Worm (Caenorhabditis elegans) whole organism, L1 larva: ENCODE measurements around the gene erd-2.2.

Experiments used
- C16A3.4 ChIP-seq: fragments of 150-350 bp; optimal IDR thresholded peaks from 2 replicates; lab custom pipeline; 2014; ENCODE audit warnings: missing biosample characterization, missing genetic modification characterization
- F16B12.6 ChIP-seq: fragments of 150-350 bp; optimal IDR thresholded peaks from 2 replicates; lab custom pipeline; 2014; ENCODE audit warnings: missing biosample characterization, missing genetic modification characterization
- aly-2 ChIP-seq: fragments of 150-350 bp; optimal IDR thresholded peaks from 2 replicates; lab custom pipeline; 2014; ENCODE audit warnings: missing biosample characterization, missing genetic modification characterization
- ceh-63 ChIP-seq: fragments of 200-800 bp; sonication (Bioruptor generic); optimal IDR thresholded peaks from 2 replicates; lab custom pipeline; 2018; ENCODE audit warnings: mild to moderate bottlenecking, missing genetic modification characterization, missing compliant biosample characterization
- ceh-8 ChIP-seq: fragments of 200-800 bp; sonication (Bioruptor generic); optimal IDR thresholded peaks from 2 replicates; lab custom pipeline; 2018; ENCODE audit warnings: mild to moderate bottlenecking, missing genetic modification characterization, moderate library complexity, missing compliant biosample characterization
- ceh-90 ChIP-seq: sonication (generic microtip); optimal IDR thresholded peaks from 2 replicates; lab custom pipeline; 2016; ENCODE audit warnings: missing genetic modification characterization, missing compliant biosample characterization
- dpl-1 ChIP-seq, 3 experiments: fragments of 150-350 bp in 2 of 3; sonication (generic microtip) in 1 of 3; optimal IDR thresholded peaks; 2 replicates each; lab custom pipeline; 2014 to 2017; ENCODE audit warnings: missing biosample characterization in 3 of 3, missing genetic modification characterization in 3 of 3, missing genetic modification reagents in 3 of 3
- dsc-1 ChIP-seq: sonication (generic microtip); optimal IDR thresholded peaks from 2 replicates; lab custom pipeline; 2016; ENCODE audit warnings: mild to moderate bottlenecking, missing genetic modification characterization, missing compliant biosample characterization
- efl-3 ChIP-seq: fragments of 200-800 bp; sonication (Bioruptor generic); optimal IDR thresholded peaks from 2 replicates; lab custom pipeline; 2018; ENCODE audit warnings: mild to moderate bottlenecking, missing genetic modification characterization, missing compliant biosample characterization
- fkh-10 ChIP-seq: sonication (generic microtip); optimal IDR thresholded peaks from 2 replicates; lab custom pipeline; 2017; ENCODE audit warnings: missing biosample characterization, missing genetic modification reagents, missing genetic modification characterization
- fkh-4 ChIP-seq: sonication (generic microtip); optimal IDR thresholded peaks from 2 replicates; lab custom pipeline; 2016; ENCODE audit warnings: missing compliant biosample characterization, missing genetic modification characterization, borderline replicate concordance
- fos-1 ChIP-seq: fragments of 150-350 bp; optimal IDR thresholded peaks from 2 replicates; lab custom pipeline; 2014; ENCODE audit warnings: missing biosample characterization, missing genetic modification characterization
- hlh-17 ChIP-seq: fragments of 200-800 bp; sonication (Bioruptor generic); optimal IDR thresholded peaks from 2 replicates; lab custom pipeline; 2018; ENCODE audit warnings: missing genetic modification characterization, mild to moderate bottlenecking, missing compliant biosample characterization, moderate library complexity, borderline replicate concordance
- hlh-4 ChIP-seq: sonication (generic microtip); optimal IDR thresholded peaks from 2 replicates; lab custom pipeline; 2016; ENCODE audit warnings: mild to moderate bottlenecking, missing genetic modification characterization, missing compliant biosample characterization
- hpl-2 ChIP-seq: fragments of 150-350 bp; optimal IDR thresholded peaks from 2 replicates; lab custom pipeline; 2014; ENCODE audit warnings: missing biosample characterization, missing genetic modification reagents, missing genetic modification characterization
- irx-1 ChIP-seq: sonication (generic microtip); optimal IDR thresholded peaks from 2 replicates; lab custom pipeline; 2016; ENCODE audit warnings: missing genetic modification characterization, missing compliant biosample characterization
- lin-13 ChIP-seq: fragments of 150-350 bp; optimal IDR thresholded peaks from 2 replicates; lab custom pipeline; 2014; ENCODE audit warnings: missing biosample characterization, missing genetic modification reagents, missing genetic modification characterization
- lin-14 ChIP-seq: fragments of 200-800 bp; sonication (Bioruptor generic); optimal IDR thresholded peaks from 2 replicates; lab custom pipeline; 2018; ENCODE audit warnings: mild to moderate bottlenecking, missing genetic modification characterization, moderate library complexity, missing compliant biosample characterization
- lin-15B ChIP-seq: fragments of 150-350 bp; sonication (generic microtip); optimal IDR thresholded peaks from 3 replicates; lab custom pipeline; 2014; ENCODE audit warnings: missing biosample characterization, missing genetic modification characterization
- mab-9 ChIP-seq: fragments of 200-800 bp; sonication (Bioruptor generic); IDR thresholded peaks from 2 replicates; pipeline ENCODE4 v1.3.6; 2022; ENCODE audit warnings: missing genetic modification reagents, missing genetic modification characterization, missing compliant biosample characterization
- mdl-1 ChIP-seq, 2 experiments: fragments of 150-350 bp; optimal IDR thresholded peaks; 2 replicates each; lab custom pipeline; 2014 to 2017; ENCODE audit warnings: missing biosample characterization in 2 of 2, missing genetic modification characterization in 2 of 2, inconsistent platforms in 1 of 2
- mep-1 ChIP-seq: fragments of 150-350 bp; optimal IDR thresholded peaks from 2 replicates; lab custom pipeline; 2014; ENCODE audit warnings: missing biosample characterization, missing genetic modification characterization
- nhr-11 ChIP-seq: fragments of 150-350 bp; optimal IDR thresholded peaks from 2 replicates; lab custom pipeline; 2014; ENCODE audit warnings: missing biosample characterization, missing genetic modification characterization
- nhr-19 ChIP-seq: fragments of 200-800 bp; sonication (Bioruptor generic); conservative IDR thresholded peaks from 2 replicates; pipeline ENCODE4 v1.3.6; 2022; ENCODE audit warnings: missing genetic modification characterization, missing compliant biosample characterization
- nhr-20 ChIP-seq: sonication (generic microtip); optimal IDR thresholded peaks from 2 replicates; lab custom pipeline; 2016; ENCODE audit warnings: mild to moderate bottlenecking, missing genetic modification characterization, missing compliant biosample characterization
- nhr-237 ChIP-seq: fragments of 150-350 bp; optimal IDR thresholded peaks from 2 replicates; lab custom pipeline; 2014; ENCODE audit warnings: missing biosample characterization, missing genetic modification characterization
- nhr-28 ChIP-seq: fragments of 150-350 bp; optimal IDR thresholded peaks from 2 replicates; lab custom pipeline; 2014; ENCODE audit warnings: missing biosample characterization, missing genetic modification characterization
- nhr-71 ChIP-seq: sonication (generic microtip); optimal IDR thresholded peaks from 2 replicates; lab custom pipeline; 2016; ENCODE audit warnings: mild to moderate bottlenecking, missing genetic modification characterization, moderate library complexity, missing compliant biosample characterization
- nhr-85 ChIP-seq: sonication (generic microtip); peaks from one replicate; lab custom pipeline; 2016; ENCODE audit warnings: missing genetic modification characterization, inconsistent platforms, missing compliant biosample characterization
- nhr-90 ChIP-seq: sonication (generic microtip); optimal IDR thresholded peaks from 2 replicates; lab custom pipeline; 2016; ENCODE audit warnings: mild to moderate bottlenecking, missing genetic modification characterization, missing compliant biosample characterization; ENCODE audit not compliant: poor library complexity
- pag-3 ChIP-seq: sonication (generic microtip); optimal IDR thresholded peaks from 2 replicates; lab custom pipeline; 2017; ENCODE audit warnings: missing genetic modification characterization, mild to moderate bottlenecking, missing compliant biosample characterization, antibody characterized with exemption, borderline replicate concordance; ENCODE audit not compliant: insufficient read depth
- pax-3 ChIP-seq: fragments of 200-800 bp; sonication (Bioruptor generic); optimal IDR thresholded peaks from 2 replicates; lab custom pipeline; 2018; ENCODE audit warnings: mild to moderate bottlenecking, missing genetic modification characterization, moderate library complexity, missing compliant biosample characterization
- rnt-1 ChIP-seq: sonication (generic microtip); optimal IDR thresholded peaks from 2 replicates; lab custom pipeline; 2016; ENCODE audit warnings: mild to moderate bottlenecking, missing genetic modification characterization, moderate library complexity, missing compliant biosample characterization
- skn-1 ChIP-seq: fragments of 150-350 bp; optimal IDR thresholded peaks from 2 replicates; lab custom pipeline; 2014; ENCODE audit warnings: missing biosample characterization, missing genetic modification characterization
- snpc-4 ChIP-seq: fragments of 150-350 bp; optimal IDR thresholded peaks from 2 replicates; lab custom pipeline; 2014; ENCODE audit warnings: missing biosample characterization, missing genetic modification characterization
- snu-23 ChIP-seq: sonication (generic microtip); optimal IDR thresholded peaks from 2 replicates; lab custom pipeline; 2016; ENCODE audit warnings: missing genetic modification characterization, missing compliant biosample characterization
- sox-4 ChIP-seq: sonication (generic microtip); optimal IDR thresholded peaks from 2 replicates; lab custom pipeline; 2016; ENCODE audit warnings: missing genetic modification characterization, missing compliant biosample characterization
- sup-37 ChIP-seq: fragments of 200-800 bp; sonication (Bioruptor generic); optimal IDR thresholded peaks from 2 replicates; lab custom pipeline; 2018; ENCODE audit warnings: mild to moderate bottlenecking, missing genetic modification characterization, missing compliant biosample characterization
- tlp-1 ChIP-seq: fragments of 150-350 bp; optimal IDR thresholded peaks from 2 replicates; lab custom pipeline; 2014; ENCODE audit warnings: missing biosample characterization, missing genetic modification characterization
- unc-130 ChIP-seq: fragments of 150-350 bp; optimal IDR thresholded peaks from 2 replicates; lab custom pipeline; 2017; ENCODE audit warnings: missing biosample characterization, missing genetic modification characterization, inconsistent platforms
- unc-86 ChIP-seq: sonication (generic microtip); optimal IDR thresholded peaks from 2 replicates; lab custom pipeline; 2016; ENCODE audit warnings: missing genetic modification characterization, missing compliant biosample characterization
- unc-98 ChIP-seq: fragments of 200-800 bp; sonication (Bioruptor generic); IDR thresholded peaks from 2 replicates; pipeline ENCODE4 v1.3.6; 2022; ENCODE audit warnings: missing genetic modification characterization, missing compliant biosample characterization
- vab-15 ChIP-seq: sonication (generic microtip); optimal IDR thresholded peaks from 2 replicates; lab custom pipeline; 2017; ENCODE audit warnings: missing genotype, mild to moderate bottlenecking, missing genetic modification characterization, missing compliant biosample characterization
- zip-4 ChIP-seq: fragments of 200-800 bp; sonication (Bioruptor generic); optimal IDR thresholded peaks from 2 replicates; lab custom pipeline; 2018; ENCODE audit warnings: mild to moderate bottlenecking, missing genetic modification characterization, moderate library complexity, missing compliant biosample characterization
- ztf-4 ChIP-seq: fragments of 150-350 bp; optimal IDR thresholded peaks from 2 replicates; lab custom pipeline; 2014; ENCODE audit warnings: missing biosample characterization, missing genetic modification characterization

Gene erd-2.2

ce11 chrIII:5871760-5872159 lies 35.1 kb upstream of the erd-2.2 start, which contains the start of the genes F01F1.11 and F01F1.3 (continued):
- TF ChIP-seq hlh-17 (GFP tag; lab: Kevin White, UChicago) (no peak), nhr-20 (tag; lab: Kevin White, UChicago) (peak; percentile 89), efl-3 (GFP tag; lab: Kevin White, UChicago) (peak; percentile 48), pag-3 (tag; lab: Kevin White, UChicago) (no peak), nhr-237 (no peak), pax-3 (tag; lab: Kevin White, UChicago) (peak; percentile 88), unc-98 (GFP tag; lab: Robert Waterston, UW) (peak; percentile 19; the same call in 1 of the 2 replicates), dpl-1 (GFP tag; optimal IDR thresholded peaks at IDR 0.05; lab: Kevin White, UChicago) (peak; percentile 95 to 97 (median 96)), nhr-90 (tag; lab: Kevin White, UChicago) (peak; percentile 92), mdl-1 (tag; optimal IDR thresholded peaks at IDR 0.05; lab: Kevin White, UChicago) (peak in 1 of 2 experiments; percentile 57), ceh-90 (tag; lab: Kevin White, UChicago) (peak; percentile 91), aly-2 (tag; lab: Kevin White, UChicago) (peak; percentile 51), ztf-4 (tag; lab: Kevin White, UChicago) (no peak), C16A3.4 (tag; lab: Kevin White, UChicago) (peak; percentile 81), nhr-85 (tag; lab: Kevin White, UChicago) (peak; percentile 96), zip-4 (peak; percentile 51), hpl-2 (GFP tag; lab: Kevin White, UChicago) (no peak), nhr-71 (tag; lab: Kevin White, UChicago) (peak; percentile 92), ceh-8 (GFP tag; lab: Kevin White, UChicago) (peak; percentile 84), lin-13 (GFP tag; lab: Kevin White, UChicago) (peak; percentile 83), lin-15B (tag; lab: Kevin White, UChicago) (peak; percentile 19), nhr-28 (tag; lab: Kevin White, UChicago) (no peak), snu-23 (GFP tag; lab: Kevin White, UChicago) (peak; percentile 90), tlp-1 (tag; lab: Kevin White, UChicago) (no peak), snpc-4 (tag; lab: Kevin White, UChicago) (peak; percentile 2), unc-86 (peak; percentile 79), sox-4 (tag; lab: Kevin White, UChicago) (peak; percentile 92), fos-1 (tag; lab: Kevin White, UChicago) (peak; percentile 57), mep-1 (tag; lab: Kevin White, UChicago) (peak; percentile 78), unc-130 (peak; percentile 74), hlh-4 (tag; lab: Kevin White, UChicago) (peak; percentile 50), nhr-11 (peak; percentile 43), F16B12.6 (peak; percentile 48), mab-9 (GFP tag; lab: Robert Waterston, UW) (peak; percentile 64), skn-1 (tag; lab: Kevin White, UChicago) (peak; percentile 70), irx-1 (tag; lab: Kevin White, UChicago) (peak; percentile 91), sup-37 (peak; percentile 12)

ce11 chrIII:5872288-5872687 lies 34.6 kb upstream of the erd-2.2 start:
- peak; percentile 23 for TF ChIP-seq nhr-71 (tag; lab: Kevin White, UChicago)
- peak; percentile 42 for TF ChIP-seq rnt-1 (tag; lab: Kevin White, UChicago)
- TF ChIP-seq ceh-63 (GFP tag; lab: Kevin White, UChicago) = no peak
- peak; percentile 31 for TF ChIP-seq lin-14 (GFP tag; lab: Kevin White, UChicago)
- TF ChIP-seq nhr-19 (GFP tag; lab: Robert Waterston, UW) = no peak
- TF ChIP-seq vab-15 = no peak
- peak; percentile 90 for TF ChIP-seq fkh-4 (tag; lab: Kevin White, UChicago)
- TF ChIP-seq dsc-1 = peak; percentile 98
- TF ChIP-seq fkh-10 (GFP tag; lab: Kevin White, UChicago) = no peak
- no peak for TF ChIP-seq ztf-4 (tag; lab: Kevin White, UChicago)
- TF ChIP-seq, all 84 proteins: peak for 5
